Worm (Caenorhabditis elegans) whole organism, young adult: Measurements from ENCODE around the gene fbxa-72.

Experiments used
- B0035.1 ChIP-seq: sonication (generic microtip); optimal IDR thresholded peaks from 2 replicates; lab custom pipeline; 2016; ENCODE audit warnings: missing genetic modification characterization, mild to moderate bottlenecking, missing compliant biosample characterization, missing genotype, missing genetic modification reagents
- B0261.1 ChIP-seq: sonication (generic microtip); optimal IDR thresholded peaks from 2 replicates; lab custom pipeline; 2016; ENCODE audit warnings: mild to moderate bottlenecking, missing genetic modification characterization, moderate library complexity, missing compliant biosample characterization
- B0336.3 ChIP-seq: fragments of 200-800 bp; sonication (Bioruptor generic); IDR thresholded peaks from 2 replicates; pipeline ENCODE4 v1.3.6; 2022; ENCODE audit warnings: missing genetic modification characterization, missing compliant biosample characterization
- C17E4.6 ChIP-seq: fragments of 200-800 bp; sonication (Bioruptor generic); IDR thresholded peaks from 2 replicates; pipeline ENCODE4 v1.3.6; 2022; ENCODE audit warnings: missing genetic modification reagents, missing genetic modification characterization, missing compliant biosample characterization
- D2030.7 ChIP-seq: fragments of 200-800 bp; sonication (Bioruptor generic); IDR thresholded peaks from 2 replicates; pipeline ENCODE4 v1.3.6; 2022; ENCODE audit warnings: missing genetic modification reagents, missing genetic modification characterization, missing compliant biosample characterization
- F10E7.11 ChIP-seq: sonication (generic microtip); optimal IDR thresholded peaks from 2 replicates; lab custom pipeline; 2017; ENCODE audit warnings: mild to moderate bottlenecking, missing genetic modification characterization, moderate library complexity, missing compliant biosample characterization
- F22D6.2 ChIP-seq: sonication (generic microtip); optimal IDR thresholded peaks from 2 replicates; lab custom pipeline; 2016; ENCODE audit warnings: mild to moderate bottlenecking, missing genetic modification characterization, missing compliant biosample characterization
- F52B5.7 ChIP-seq: sonication (generic microtip); optimal IDR thresholded peaks from 2 replicates; lab custom pipeline; 2016; ENCODE audit warnings: mild to moderate bottlenecking, missing genetic modification characterization, missing compliant biosample characterization
- F57A8.1 ChIP-seq: fragments of 200-800 bp; sonication (Bioruptor generic); optimal IDR thresholded peaks from 2 replicates; lab custom pipeline; 2018; ENCODE audit warnings: mild to moderate bottlenecking, missing genetic modification characterization, moderate library complexity, missing compliant biosample characterization
- K11D2.4 ChIP-seq: fragments of 200-800 bp; sonication (Bioruptor generic); IDR thresholded peaks from 2 replicates; pipeline ENCODE4 v1.3.6; 2022; ENCODE audit warnings: missing genetic modification reagents, missing genetic modification characterization, missing compliant biosample characterization
- Y56A3A.18 ChIP-seq: fragments of 200-800 bp; sonication (Bioruptor generic); IDR thresholded peaks from 2 replicates; pipeline ENCODE4 v1.3.6; 2022; ENCODE audit warnings: missing genetic modification reagents, missing genetic modification characterization, missing compliant biosample characterization
- ZK185.1 ChIP-seq: sonication (generic microtip); optimal IDR thresholded peaks from 2 replicates; lab custom pipeline; 2016; ENCODE audit warnings: mild to moderate bottlenecking, missing genetic modification characterization, missing compliant biosample characterization; ENCODE audit not compliant: poor library complexity, severe bottlenecking
- akir-1 ChIP-seq: fragments of 200-800 bp; sonication (Bioruptor generic); optimal IDR thresholded peaks from 2 replicates; lab custom pipeline; 2018; ENCODE audit warnings: mild to moderate bottlenecking, missing genetic modification characterization, moderate library complexity, missing compliant biosample characterization
- ama-1 ChIP-seq, 3 experiments: fragments of 150-350 bp in 1 of 3; sonication (generic microtip) in 2 of 3; optimal IDR thresholded peaks; 2 replicates each; lab custom pipeline; 2014 to 2018; ENCODE audit warnings: missing biosample characterization in 2 of 3, missing genetic modification characterization in 2 of 3, missing genetic modification reagents in 2 of 3
- aptf-2 ChIP-seq: fragments of 200-800 bp; sonication (Bioruptor generic); conservative IDR thresholded peaks from 2 replicates; pipeline ENCODE4 v1.3.6; 2022; ENCODE audit warnings: missing genetic modification reagents, missing genetic modification characterization, missing compliant biosample characterization
- atf-7 ChIP-seq: sonication (generic microtip); optimal IDR thresholded peaks from 2 replicates; lab custom pipeline; 2017; ENCODE audit warnings: mild to moderate bottlenecking, missing genetic modification characterization, missing compliant biosample characterization
- cebp-1 ChIP-seq, 2 experiments: fragments of 200-800 bp in 1 of 2; sonication (Bioruptor generic) in 1 of 2; sonication (generic microtip) in 1 of 2; IDR thresholded peaks in 1 of 2; optimal IDR thresholded peaks in 1 of 2; 2 replicates each; pipeline versions ENCODE4 v1.3.6 to Lab custom; 2017 to 2022; ENCODE audit warnings: missing compliant biosample characterization in 2 of 2, missing genetic modification characterization in 2 of 2, mild to moderate bottlenecking in 1 of 2, missing genetic modification reagents in 1 of 2, moderate library complexity in 1 of 2
- ceh-27 ChIP-seq: fragments of 200-800 bp; sonication (Bioruptor generic); optimal IDR thresholded peaks from 2 replicates; lab custom pipeline; 2018; ENCODE audit warnings: mild to moderate bottlenecking, missing genetic modification characterization, moderate library complexity, missing compliant biosample characterization
- ceh-40 ChIP-seq: fragments of 200-800 bp; sonication (Bioruptor generic); IDR thresholded peaks from 2 replicates; pipeline ENCODE4 v1.3.6; 2022; ENCODE audit warnings: missing genetic modification characterization, missing compliant biosample characterization
- ceh-58 ChIP-seq: fragments of 200-800 bp; sonication (Bioruptor generic); IDR thresholded peaks from 2 replicates; pipeline ENCODE4 v1.3.6; 2022; ENCODE audit warnings: missing genetic modification characterization, missing compliant biosample characterization
- ceh-91 ChIP-seq: fragments of 200-800 bp; sonication (Bioruptor generic); IDR thresholded peaks from 2 replicates; pipeline ENCODE4 v1.3.6; 2022; ENCODE audit warnings: missing genetic modification reagents, missing genetic modification characterization, missing compliant biosample characterization
- chd-7 ChIP-seq: sonication (generic microtip); optimal IDR thresholded peaks from 2 replicates; lab custom pipeline; 2016; ENCODE audit warnings: mild to moderate bottlenecking, missing genetic modification characterization, moderate library complexity, missing compliant biosample characterization
- die-1 ChIP-seq: sonication (generic microtip); optimal IDR thresholded peaks from 2 replicates; lab custom pipeline; 2016; ENCODE audit warnings: missing genotype, mild to moderate bottlenecking, missing genetic modification characterization, missing compliant biosample characterization
- dpff-1 ChIP-seq: sonication (generic microtip); optimal IDR thresholded peaks from 2 replicates; lab custom pipeline; 2017; ENCODE audit warnings: mild to moderate bottlenecking, missing genetic modification characterization, missing compliant biosample characterization
- egrh-3 ChIP-seq: fragments of 200-800 bp; sonication (Bioruptor generic); IDR thresholded peaks from 2 replicates; pipeline ENCODE4 v1.3.6; 2022; ENCODE audit warnings: missing genetic modification reagents, missing genetic modification characterization, missing compliant biosample characterization
- fkh-3 ChIP-seq: sonication (generic microtip); optimal IDR thresholded peaks from 2 replicates; lab custom pipeline; 2016; ENCODE audit warnings: mild to moderate bottlenecking, missing genetic modification characterization, missing compliant biosample characterization
- hlh-12 ChIP-seq: sonication (generic microtip); optimal IDR thresholded peaks from 2 replicates; lab custom pipeline; 2016; ENCODE audit warnings: missing genetic modification characterization, missing compliant biosample characterization
- hrde-1 ChIP-seq: sonication (generic microtip); optimal IDR thresholded peaks from 2 replicates; lab custom pipeline; 2016; ENCODE audit warnings: missing genetic modification characterization, mild to moderate bottlenecking, missing compliant biosample characterization, moderate library complexity, missing genotype, missing genetic modification reagents, borderline replicate concordance
- hsf-1 ChIP-seq: fragments of 200-800 bp; sonication (Bioruptor generic); IDR thresholded peaks from 2 replicates; pipeline ENCODE4 v1.3.6; 2022; ENCODE audit warnings: missing genetic modification reagents, missing genetic modification characterization, missing compliant biosample characterization
- lag-1 ChIP-seq: fragments of 200-800 bp; sonication (Bioruptor generic); IDR thresholded peaks from 2 replicates; pipeline ENCODE4 v1.3.6; 2022; ENCODE audit warnings: missing genetic modification reagents, missing genetic modification characterization, missing compliant biosample characterization
- let-607 ChIP-seq, 2 experiments: fragments of 200-800 bp in 1 of 2; sonication (Bioruptor generic) in 1 of 2; sonication (generic microtip) in 1 of 2; optimal IDR thresholded peaks; 2 replicates each; lab custom pipeline; 2016 to 2018; ENCODE audit warnings: mild to moderate bottlenecking in 2 of 2, missing compliant biosample characterization in 2 of 2, missing genetic modification characterization in 2 of 2, moderate library complexity in 2 of 2, missing genotype in 1 of 2
- lin-40 ChIP-seq: sonication (generic microtip); optimal IDR thresholded peaks from 2 replicates; lab custom pipeline; 2016; ENCODE audit warnings: missing genetic modification characterization, mild to moderate bottlenecking, missing compliant biosample characterization, missing genotype, missing genetic modification reagents
- lir-1 ChIP-seq: fragments of 200-800 bp; sonication (Bioruptor generic); conservative IDR thresholded peaks from 2 replicates; pipeline ENCODE4 v1.3.6; 2022; ENCODE audit warnings: missing genetic modification reagents, missing genetic modification characterization, missing compliant biosample characterization
- madf-8 ChIP-seq: fragments of 200-800 bp; sonication (Bioruptor generic); conservative IDR thresholded peaks from 2 replicates; pipeline ENCODE4 v1.3.6; 2022; ENCODE audit warnings: missing genetic modification reagents, missing genetic modification characterization, missing compliant biosample characterization
- mxl-1 ChIP-seq: sonication (generic microtip); optimal IDR thresholded peaks from 2 replicates; lab custom pipeline; 2016; ENCODE audit warnings: missing genetic modification characterization, missing compliant biosample characterization
- nfya-1 ChIP-seq: sonication (generic microtip); optimal IDR thresholded peaks from 2 replicates; lab custom pipeline; 2017; ENCODE audit warnings: antibody characterized with exemption, missing compliant biosample characterization, missing genetic modification characterization, borderline replicate concordance; ENCODE audit not compliant: insufficient read depth
- nfyb-1 ChIP-seq: fragments of 200-800 bp; sonication (Bioruptor generic); IDR thresholded peaks from 2 replicates; pipeline ENCODE4 v1.3.6; 2022; ENCODE audit warnings: missing genetic modification reagents, missing genetic modification characterization, missing compliant biosample characterization
- nhr-80 ChIP-seq: sonication (generic microtip); optimal IDR thresholded peaks from 2 replicates; lab custom pipeline; 2016; ENCODE audit warnings: missing genetic modification characterization, missing compliant biosample characterization
- nhr-90 ChIP-seq: sonication (generic microtip); optimal IDR thresholded peaks from 2 replicates; lab custom pipeline; 2016; ENCODE audit warnings: missing genotype, mild to moderate bottlenecking, missing genetic modification characterization, missing compliant biosample characterization
- pha-4 ChIP-seq: fragments of 150-350 bp; sonication (generic microtip); optimal IDR thresholded peaks from 2 replicates; lab custom pipeline; 2014; ENCODE audit warnings: missing biosample characterization, missing genetic modification reagents, missing genetic modification characterization
- sea-2 ChIP-seq: fragments of 200-800 bp; sonication (Bioruptor generic); IDR thresholded peaks from 2 replicates; pipeline ENCODE4 v1.3.6; 2022; ENCODE audit warnings: missing genetic modification characterization, missing compliant biosample characterization
- snpc-1.3 ChIP-seq: sonication (generic microtip); optimal IDR thresholded peaks from 2 replicates; lab custom pipeline; 2017; ENCODE audit warnings: missing genetic modification characterization, mild to moderate bottlenecking, missing compliant biosample characterization, antibody characterized with exemption, moderate library complexity, missing genotype, missing genetic modification reagents; ENCODE audit not compliant: insufficient read depth
- somi-1 ChIP-seq: fragments of 200-800 bp; sonication (Bioruptor generic); optimal IDR thresholded peaks from 2 replicates; lab custom pipeline; 2018; ENCODE audit warnings: mild to moderate bottlenecking, missing genetic modification characterization, missing compliant biosample characterization
- ztf-26 ChIP-seq: sonication (generic microtip); optimal IDR thresholded peaks from 2 replicates; lab custom pipeline; 2017; ENCODE audit warnings: missing genetic modification characterization, missing compliant biosample characterization
- ztf-3 ChIP-seq: fragments of 200-800 bp; sonication (Bioruptor generic); optimal IDR thresholded peaks from 2 replicates; lab custom pipeline; 2018; ENCODE audit warnings: mild to moderate bottlenecking, missing genetic modification characterization, missing compliant biosample characterization
- ztf-6 ChIP-seq: fragments of 200-800 bp; sonication (Bioruptor generic); IDR thresholded peaks from 2 replicates; pipeline ENCODE4 v1.3.6; 2022; ENCODE audit warnings: missing genetic modification reagents, missing genetic modification characterization, missing compliant biosample characterization

fbxa-72 gene

DNA sequence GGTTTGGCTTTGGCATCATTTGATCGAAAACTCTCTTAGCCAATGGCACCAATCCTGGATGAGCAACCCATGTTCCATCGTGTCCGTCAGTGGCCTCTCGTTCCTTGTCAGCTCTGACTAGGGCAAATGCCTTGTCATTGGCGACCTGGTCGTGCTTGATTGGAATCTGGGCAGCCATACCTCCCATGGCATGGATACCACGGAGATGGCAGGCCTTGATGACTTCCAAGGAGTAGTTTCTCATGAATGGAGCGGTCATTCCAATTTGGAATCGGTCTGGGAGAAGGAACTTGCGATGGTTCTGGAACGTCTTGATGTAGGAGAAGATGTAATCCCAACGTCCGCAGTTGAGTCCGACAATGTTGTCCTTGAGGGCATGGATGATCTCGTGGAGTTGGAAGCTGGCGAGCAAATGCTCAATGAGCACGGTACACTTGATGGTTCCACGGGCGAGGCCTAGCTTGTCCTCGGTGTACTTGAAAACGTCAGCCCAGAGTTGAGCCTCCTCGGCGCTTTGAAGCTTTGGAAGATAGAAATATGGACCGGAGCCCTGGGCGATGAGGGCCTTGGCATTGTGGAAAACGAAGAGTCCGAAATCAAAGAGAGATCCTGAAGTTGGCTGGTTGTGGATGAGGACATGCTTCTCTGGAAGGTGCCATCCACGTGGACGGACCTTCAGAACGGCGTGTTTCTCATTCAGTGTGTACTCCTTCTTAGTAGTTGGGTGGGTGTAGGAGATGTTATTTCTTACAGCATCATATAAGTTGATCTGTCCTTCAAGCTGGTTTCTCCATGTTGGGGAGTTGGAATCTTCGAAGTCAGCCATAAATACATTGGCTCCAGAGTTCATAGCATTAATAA, 48.6 kb upstream of the fbxa-72 start (continued):
- TF ChIP-seq ceh-58 (0 out of 2 replicates have a peak, but pooled peaks have one; percentile 16), ztf-3 (GFP tag; lab: Kevin White, UChicago) (no peak), mxl-1 (tag; lab: Kevin White, UChicago) (no peak), ceh-91 (GFP tag; lab: Robert Waterston, UW) (no peak), F22D6.2 (tag; lab: Kevin White, UChicago) (no peak), ceh-27 (GFP tag; lab: Kevin White, UChicago) (no peak), snpc-1.3 (no peak), egrh-3 (GFP tag; lab: Robert Waterston, UW) (no peak), nfya-1 (tag; lab: Kevin White, UChicago) (no peak), C17E4.6 (GFP tag; lab: Robert Waterston, UW) (no peak), somi-1 (GFP tag; lab: Kevin White, UChicago) (peak; percentile 18), cebp-1 (GFP tag; IDR thresholded peaks at IDR 0.05; lab: Robert Waterston, UW) (no peak), cebp-1 (tag; optimal IDR thresholded peaks at IDR 0.05; lab: Kevin White, UChicago) (peak; percentile 6), D2030.7 (GFP tag; lab: Robert Waterston, UW) (no peak), chd-7 (tag; lab: Kevin White, UChicago) (no peak), F57A8.1 (no peak), ceh-40 (GFP tag; lab: Robert Waterston, UW) (0 out of 2 replicates have a peak, but pooled peaks have one; percentile 5), dpff-1 (tag; lab: Kevin White, UChicago) (no peak), K11D2.4 (GFP tag; lab: Robert Waterston, UW) (no peak), lir-1 (no peak), ama-1 (optimal IDR thresholded peaks at IDR 0.05; lab: Kevin White, UChicago) (peak; percentile 88), ama-1 (GFP tag; optimal IDR thresholded peaks at IDR 0.05; lab: Kevin White, UChicago) (peak in 1 of 2 experiments; percentile 12), nhr-80 (tag; lab: Kevin White, UChicago) (no peak), pha-4 (tag; lab: Kevin White, UChicago) (no peak), F52B5.7 (tag; lab: Kevin White, UChicago) (no peak), nhr-90 (tag; lab: Kevin White, UChicago) (no peak), akir-1 (GFP tag; lab: Kevin White, UChicago) (no peak), F10E7.11 (tag; lab: Kevin White, UChicago) (no peak), hsf-1 (GFP tag; lab: Robert Waterston, UW) (no peak), atf-7 (no peak), B0261.1 (tag; lab: Kevin White, UChicago) (no peak), nfyb-1 (0 out of 2 replicates have a peak, but pooled peaks have one; percentile 14), ZK185.1 (peak; percentile 67), fkh-3 (tag; lab: Kevin White, UChicago) (no peak), hlh-12 (tag; lab: Kevin White, UChicago) (no peak), Y56A3A.18 (GFP tag; lab: Robert Waterston, UW) (no peak), B0336.3 (peak; percentile 6), die-1 (no peak), sea-2 (GFP tag; lab: Robert Waterston, UW) (no peak)

- no peak for TF ChIP-seq ztf-26 (tag; lab: Kevin White, UChicago)
- no peak for TF ChIP-seq let-607 (tag; optimal IDR thresholded peaks at IDR 0.05; lab: Kevin White, UChicago)
- no peak for TF ChIP-seq lag-1 (GFP tag; lab: Robert Waterston, UW)
- TF ChIP-seq nfyb-1 = no peak
- no peak for TF ChIP-seq hlh-12 (tag; lab: Kevin White, UChicago)
- TF ChIP-seq aptf-2 (GFP tag; lab: Robert Waterston, UW) = no peak
- TF ChIP-seq madf-8 = no peak
- no peak for TF ChIP-seq ceh-40 (GFP tag; lab: Robert Waterston, UW)
- no peak for TF ChIP-seq lin-40 (tag; lab: Kevin White, UChicago)
- no peak for TF ChIP-seq hrde-1 (tag; lab: Kevin White, UChicago)
- no peak for TF ChIP-seq B0261.1 (tag; lab: Kevin White, UChicago)
- no peak for TF ChIP-seq ceh-27 (GFP tag; lab: Kevin White, UChicago)
- TF ChIP-seq B0035.1 (tag; lab: Kevin White, UChicago) = no peak
- no peak for TF ChIP-seq ztf-6 (GFP tag; lab: Robert Waterston, UW)
- no peak for TF ChIP-seq lir-1
Observed at ce11 chrV:724470-724890, 47.9 kb upstream of the fbxa-72 start.
